Worm (Caenorhabditis elegans) whole organism, L3 larva: ENCODE data around the gene F55C12.19.

Experiments used
- R02D3.7 ChIP-seq: fragments of 150-350 bp; optimal IDR thresholded peaks from 2 replicates; lab custom pipeline; 2014; ENCODE audit warnings: missing biosample characterization, missing genetic modification characterization
- ZK546.5 ChIP-seq: sonication (generic microtip); optimal IDR thresholded peaks from 2 replicates; lab custom pipeline; 2017; ENCODE audit warnings: missing biosample characterization, missing genetic modification characterization
- aly-2 ChIP-seq: fragments of 150-350 bp; optimal IDR thresholded peaks from 2 replicates; lab custom pipeline; 2014; ENCODE audit warnings: missing biosample characterization, missing genetic modification characterization
- ama-1 ChIP-seq: fragments of 150-350 bp; optimal IDR thresholded peaks from 2 replicates; lab custom pipeline; 2018
- ceh-16 ChIP-seq: sonication (generic microtip); optimal IDR thresholded peaks from 2 replicates; lab custom pipeline; 2017; ENCODE audit warnings: missing biosample characterization, missing genetic modification characterization
- ceh-28 ChIP-seq: fragments of 150-350 bp; optimal IDR thresholded peaks from 2 replicates; lab custom pipeline; 2014; ENCODE audit warnings: missing biosample characterization, missing genetic modification reagents, missing genetic modification characterization
- ceh-82 ChIP-seq: fragments of 150-350 bp; optimal IDR thresholded peaks from 2 replicates; lab custom pipeline; 2014; ENCODE audit warnings: missing biosample characterization, missing genetic modification characterization
- ceh-9 ChIP-seq: sonication (generic microtip); optimal IDR thresholded peaks from 2 replicates; lab custom pipeline; 2018; ENCODE audit warnings: missing biosample characterization, missing genetic modification characterization
- daf-12 ChIP-seq: fragments of 150-350 bp; optimal IDR thresholded peaks from 2 replicates; lab custom pipeline; 2014; ENCODE audit warnings: missing biosample characterization, missing genetic modification reagents, missing genetic modification characterization
- egl-27 ChIP-seq: sonication (generic microtip); optimal IDR thresholded peaks from 4 replicates; lab custom pipeline; 2017; ENCODE audit warnings: missing biosample characterization, missing genetic modification reagents, missing genetic modification characterization
- egl-5 ChIP-seq: fragments of 150-350 bp; optimal IDR thresholded peaks from 2 replicates; lab custom pipeline; 2017; ENCODE audit warnings: missing biosample characterization, missing genetic modification reagents, missing genetic modification characterization, inconsistent platforms
- elt-1 ChIP-seq: fragments of 150-350 bp; optimal IDR thresholded peaks from 2 replicates; lab custom pipeline; 2014; ENCODE audit warnings: missing biosample characterization, missing genetic modification characterization
- elt-2 ChIP-seq: sonication (generic microtip); optimal IDR thresholded peaks from 2 replicates; lab custom pipeline; 2016; ENCODE audit warnings: missing genetic modification reagents, mild to moderate bottlenecking, missing genetic modification characterization, missing compliant biosample characterization
- elt-3 ChIP-seq, 3 experiments: fragments of 150-350 bp in 1 of 3; sonication (generic microtip) in 2 of 3; optimal IDR thresholded peaks; 2 replicates in 2 of 3; 4 replicates in 1 of 3; lab custom pipeline; 2014 to 2017; ENCODE audit warnings: missing biosample characterization in 3 of 3, missing genetic modification characterization in 3 of 3
- eor-1 ChIP-seq, 2 experiments: fragments of 150-350 bp; optimal IDR thresholded peaks; 2 replicates each; lab custom pipeline; 2014 to 2018; ENCODE audit warnings: missing biosample characterization in 2 of 2, missing genetic modification characterization in 2 of 2
- fkh-10 ChIP-seq: sonication (generic microtip); optimal IDR thresholded peaks from 2 replicates; lab custom pipeline; 2017; ENCODE audit warnings: missing biosample characterization, missing genetic modification reagents, missing genetic modification characterization
- fkh-2 ChIP-seq: fragments of 150-350 bp; optimal IDR thresholded peaks from 2 replicates; lab custom pipeline; 2014; ENCODE audit warnings: missing biosample characterization, missing genetic modification reagents, missing genetic modification characterization
- fos-1 ChIP-seq: fragments of 150-350 bp; optimal IDR thresholded peaks from 2 replicates; lab custom pipeline; 2014; ENCODE audit warnings: missing biosample characterization, missing genetic modification characterization
- hmg-11 ChIP-seq: sonication (generic microtip); optimal IDR thresholded peaks from 2 replicates; lab custom pipeline; 2016; ENCODE audit warnings: missing genetic modification characterization, missing compliant biosample characterization
- jun-1 ChIP-seq: fragments of 150-350 bp; optimal IDR thresholded peaks from 2 replicates; lab custom pipeline; 2014; ENCODE audit warnings: missing biosample characterization, missing genetic modification reagents, missing genetic modification characterization
- lin-15B ChIP-seq: fragments of 150-350 bp; optimal IDR thresholded peaks from 2 replicates; lab custom pipeline; 2014; ENCODE audit warnings: missing biosample characterization, missing genetic modification characterization
- lin-39 ChIP-seq: fragments of 150-350 bp; optimal IDR thresholded peaks from 2 replicates; lab custom pipeline; 2018; ENCODE audit warnings: missing biosample characterization, missing genetic modification reagents, missing genetic modification characterization
- lsy-12 ChIP-seq: sonication (generic microtip); optimal IDR thresholded peaks from 2 replicates; lab custom pipeline; 2016; ENCODE audit warnings: mild to moderate bottlenecking, missing genetic modification characterization, missing compliant biosample characterization
- mdl-1 ChIP-seq: fragments of 150-350 bp; optimal IDR thresholded peaks from 2 replicates; lab custom pipeline; 2014; ENCODE audit warnings: missing biosample characterization, missing genetic modification characterization
- mml-1 ChIP-seq: fragments of 150-350 bp; sonication (generic microtip); optimal IDR thresholded peaks from 3 replicates; lab custom pipeline; 2014; ENCODE audit warnings: missing biosample characterization, missing genetic modification characterization
- nfya-1 ChIP-seq: sonication (generic microtip); optimal IDR thresholded peaks from 2 replicates; lab custom pipeline; 2017; ENCODE audit warnings: missing genetic modification characterization, mild to moderate bottlenecking, missing compliant biosample characterization, antibody characterized with exemption, moderate library complexity; ENCODE audit not compliant: insufficient read depth
- nhr-11 ChIP-seq: fragments of 150-350 bp; optimal IDR thresholded peaks from 2 replicates; lab custom pipeline; 2014; ENCODE audit warnings: missing biosample characterization, missing genetic modification characterization
- nhr-12 ChIP-seq: fragments of 150-350 bp; optimal IDR thresholded peaks from 2 replicates; lab custom pipeline; 2014; ENCODE audit warnings: missing biosample characterization, missing genetic modification characterization
- nhr-23 ChIP-seq: fragments of 150-350 bp; optimal IDR thresholded peaks from 2 replicates; lab custom pipeline; 2014; ENCODE audit warnings: missing biosample characterization, missing genetic modification reagents, missing genetic modification characterization
- nhr-237 ChIP-seq: fragments of 150-350 bp; optimal IDR thresholded peaks from 2 replicates; lab custom pipeline; 2014; ENCODE audit warnings: missing biosample characterization, missing genetic modification characterization
- nhr-25 ChIP-seq: sonication (generic microtip); optimal IDR thresholded peaks from 2 replicates; lab custom pipeline; 2017; ENCODE audit warnings: missing biosample characterization, missing genetic modification characterization
- nhr-28 ChIP-seq: fragments of 150-350 bp; optimal IDR thresholded peaks from 2 replicates; lab custom pipeline; 2014; ENCODE audit warnings: missing biosample characterization, missing genetic modification characterization
- nhr-43 ChIP-seq: sonication (generic microtip); optimal IDR thresholded peaks from 2 replicates; lab custom pipeline; 2016; ENCODE audit warnings: mild to moderate bottlenecking, missing genetic modification characterization, missing compliant biosample characterization; ENCODE audit not compliant: poor library complexity, severe bottlenecking
- nhr-67 ChIP-seq: fragments of 150-350 bp; optimal IDR thresholded peaks from 2 replicates; lab custom pipeline; 2014; ENCODE audit warnings: missing biosample characterization, missing genetic modification characterization
- nhr-76 ChIP-seq: fragments of 150-350 bp; sonication (generic microtip); optimal IDR thresholded peaks from 5 replicates; lab custom pipeline; 2014; ENCODE audit warnings: missing biosample characterization, missing genetic modification characterization
- nhr-77 ChIP-seq: fragments of 150-350 bp; optimal IDR thresholded peaks from 2 replicates; lab custom pipeline; 2014; ENCODE audit warnings: missing biosample characterization, missing genetic modification characterization
- pha-4 ChIP-seq: fragments of 150-350 bp; optimal IDR thresholded peaks from 2 replicates; lab custom pipeline; 2014; ENCODE audit warnings: missing biosample characterization, missing genetic modification reagents, missing genetic modification characterization
- pqm-1 ChIP-seq: fragments of 150-350 bp; optimal IDR thresholded peaks from 2 replicates; lab custom pipeline; 2017; ENCODE audit warnings: missing biosample characterization, missing genetic modification characterization, inconsistent platforms
- sea-2 ChIP-seq: fragments of 150-350 bp; sonication (generic microtip); optimal IDR thresholded peaks from 4 replicates; lab custom pipeline; 2014; ENCODE audit warnings: missing biosample characterization, missing genetic modification reagents, missing genetic modification characterization
- skn-1 ChIP-seq: fragments of 150-350 bp; optimal IDR thresholded peaks from 2 replicates; lab custom pipeline; 2014; ENCODE audit warnings: missing biosample characterization, missing genetic modification characterization
- snpc-4 ChIP-seq: fragments of 150-350 bp; optimal IDR thresholded peaks from 2 replicates; lab custom pipeline; 2014; ENCODE audit warnings: missing biosample characterization, missing genetic modification characterization
- tbx-2 ChIP-seq: sonication (generic microtip); optimal IDR thresholded peaks from 2 replicates; lab custom pipeline; 2016; ENCODE audit warnings: mild to moderate bottlenecking, missing genetic modification characterization, missing compliant biosample characterization
- unc-39 ChIP-seq: sonication (generic microtip); optimal IDR thresholded peaks from 4 replicates; lab custom pipeline; 2017; ENCODE audit warnings: missing biosample characterization, missing genetic modification characterization
- unc-62 ChIP-seq: fragments of 150-350 bp; sonication (generic microtip); optimal IDR thresholded peaks from 4 replicates; lab custom pipeline; 2014; ENCODE audit warnings: missing biosample characterization, missing genetic modification reagents, missing genetic modification characterization
- zag-1 ChIP-seq: fragments of 150-350 bp; optimal IDR thresholded peaks from 2 replicates; lab custom pipeline; 2014; ENCODE audit warnings: missing biosample characterization, missing genetic modification characterization
- ztf-11 ChIP-seq: fragments of 150-350 bp; optimal IDR thresholded peaks from 2 replicates; lab custom pipeline; 2014; ENCODE audit warnings: missing biosample characterization, missing genetic modification characterization
- ztf-4 ChIP-seq: fragments of 150-350 bp; optimal IDR thresholded peaks from 2 replicates; lab custom pipeline; 2014; ENCODE audit warnings: missing biosample characterization, missing genetic modification characterization

Gene F55C12.19

ce11 chrII:5841053-5841547 lies 24.8 kb upstream of the F55C12.19 start, which contains the start of gene lec-5:
lec-5 (minus strand) TSS chrII:5841103.
- peak; percentile 9 for TF ChIP-seq lin-39
- TF ChIP-seq ZK546.5 (tag; lab: Kevin White, UChicago): no peak

DNA sequence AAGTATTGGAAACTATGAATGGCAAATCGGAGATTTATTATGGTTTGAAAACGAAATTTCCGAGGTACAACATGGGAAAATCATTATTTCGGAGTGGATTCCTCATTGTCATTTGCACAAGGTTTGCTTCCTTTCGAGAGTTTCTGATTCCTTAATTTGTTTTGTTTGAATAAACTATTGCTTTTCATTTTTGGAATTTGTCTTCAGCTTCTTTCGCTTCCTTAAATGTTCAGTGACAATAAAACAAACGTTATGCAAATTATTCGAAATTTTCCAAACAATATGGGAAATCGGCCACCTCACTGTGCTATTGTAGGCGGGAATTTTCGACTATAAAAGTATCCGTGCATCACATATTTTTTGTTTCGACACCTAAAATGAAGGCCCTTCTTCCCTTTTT lies 24.1 kb upstream of the F55C12.19 start, which contains the start of gene nep-25:
nep-25 (plus strand) TSS at position 375 of the 400 bp plus-strand sequence.
- no peak for TF ChIP-seq nhr-25 (tag; lab: Kevin White, UChicago)
- TF ChIP-seq ztf-11 (tag; lab: Kevin White, UChicago): no peak
- TF ChIP-seq snpc-4: no peak
- TF ChIP-seq nhr-77: no peak
- TF ChIP-seq ceh-82 (tag; lab: Kevin White, UChicago): no peak
- no peak for TF ChIP-seq sea-2
- TF ChIP-seq ceh-28 (tag; lab: Kevin White, UChicago): no peak
- TF ChIP-seq eor-1 (tag; optimal IDR thresholded peaks at IDR 0.05; lab: Kevin White, UChicago): no peak
- no peak for TF ChIP-seq hmg-11 (tag; lab: Kevin White, UChicago)
- TF ChIP-seq unc-62 (GFP tag; lab: Kevin White, UChicago): no peak
- TF ChIP-seq ama-1 (lab: Kevin White, UChicago): no peak
- TF ChIP-seq nhr-67: no peak
- TF ChIP-seq pqm-1: no peak
- no peak for TF ChIP-seq tbx-2
- TF ChIP-seq nhr-23: no peak
- no peak for TF ChIP-seq zag-1 (tag; lab: Kevin White, UChicago)
- no peak for TF ChIP-seq R02D3.7 (tag; lab: Kevin White, UChicago)

DNA sequence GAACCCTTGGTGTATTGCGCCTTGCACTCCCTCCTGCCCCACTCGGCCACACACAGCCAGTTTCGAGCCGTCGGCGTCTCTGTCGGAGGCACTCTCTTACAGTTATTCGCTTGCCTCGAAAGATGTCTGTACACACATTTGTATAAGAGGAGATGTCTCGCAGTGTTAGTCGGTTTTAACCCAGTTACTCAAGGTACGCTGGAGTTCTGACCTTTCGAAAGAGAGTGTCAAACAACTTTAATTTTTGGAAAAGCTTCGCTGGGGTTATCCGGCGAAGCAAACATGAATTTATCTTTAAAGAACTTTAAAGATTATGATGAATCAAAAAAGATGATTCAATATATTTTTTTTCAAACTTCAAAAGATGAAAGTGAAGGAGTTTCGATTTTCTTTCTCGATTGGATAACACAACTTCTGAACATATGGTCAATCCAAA lies 21.2 kb upstream of the F55C12.19 start:
- TF ChIP-seq nhr-67: no peak
- peak; percentile 87 for TF ChIP-seq fos-1 (tag; lab: Kevin White, UChicago)
- TF ChIP-seq aly-2 (tag; lab: Kevin White, UChicago): peak; percentile 96
- peak; percentile 85 for TF ChIP-seq elt-1
- peak; percentile 99 for TF ChIP-seq pha-4 (tag; lab: Kevin White, UChicago)
- peak; percentile 100 for TF ChIP-seq fkh-10
- peak; percentile 80 for TF ChIP-seq nhr-76 (tag; lab: Kevin White, UChicago)
- peak; percentile 99 for TF ChIP-seq lsy-12
- peak; percentile 99 for TF ChIP-seq nhr-23
- peak; percentile 79 for TF ChIP-seq ztf-4 (tag; lab: Kevin White, UChicago)
- peak; percentile 100 for TF ChIP-seq snpc-4
- TF ChIP-seq nhr-28 (tag; lab: Kevin White, UChicago): peak; percentile 90
- TF ChIP-seq skn-1 (tag; lab: Kevin White, UChicago): peak; percentile 96
- peak; percentile 95 for TF ChIP-seq nhr-43 (tag; lab: Kevin White, UChicago)
- peak; percentile 100 for TF ChIP-seq ama-1 (lab: Kevin White, UChicago)
- TF ChIP-seq ceh-9 (tag; lab: Kevin White, UChicago): peak; percentile 37
- TF ChIP-seq nhr-12 (tag; lab: Kevin White, UChicago): peak; percentile 45
- peak; percentile 97 for TF ChIP-seq ceh-28 (tag; lab: Kevin White, UChicago)
- TF ChIP-seq unc-62 (GFP tag; lab: Kevin White, UChicago): peak; percentile 74
- peak; percentile 99 for TF ChIP-seq jun-1 (tag; lab: Kevin White, UChicago)
- peak; percentile 95 for TF ChIP-seq zag-1 (tag; lab: Kevin White, UChicago)
- TF ChIP-seq lin-39: peak; percentile 99
- TF ChIP-seq lin-15B (tag; lab: Kevin White, UChicago): peak; percentile 82
- peak; percentile 96 for TF ChIP-seq nhr-77
- TF ChIP-seq tbx-2: peak; percentile 97
- peak; percentile 92 for TF ChIP-seq egl-27 (tag; lab: Kevin White, UChicago)
- peak; percentile 94 for TF ChIP-seq daf-12 (tag; lab: Kevin White, UChicago)
- TF ChIP-seq hmg-11 (tag; lab: Kevin White, UChicago): peak; percentile 99
- peak; percentile 96 for TF ChIP-seq R02D3.7 (tag; lab: Kevin White, UChicago)
- TF ChIP-seq fkh-2 (tag; lab: Kevin White, UChicago): peak; percentile 82
- TF ChIP-seq unc-39 (tag; lab: Kevin White, UChicago): peak; percentile 73
- TF ChIP-seq nhr-25 (tag; lab: Kevin White, UChicago): peak; percentile 99
- peak; percentile 96 for TF ChIP-seq ceh-82 (tag; lab: Kevin White, UChicago)
- peak; percentile 52 for TF ChIP-seq sea-2
- TF ChIP-seq elt-2 (tag; lab: Kevin White, UChicago): peak; percentile 99
- peak; percentile 94 for TF ChIP-seq pqm-1
- peak in 2 of 3 experiments; percentile 91 to 97 for TF ChIP-seq elt-3 (tag; optimal IDR thresholded peaks at IDR 0.05; lab: Kevin White, UChicago)
- TF ChIP-seq ZK546.5 (tag; lab: Kevin White, UChicago): peak; percentile 73
- TF ChIP-seq nhr-237 (tag; lab: Kevin White, UChicago): no peak
- no peak for TF ChIP-seq mml-1 (tag; lab: Kevin White, UChicago)
- TF ChIP-seq mdl-1: peak; percentile 75
- peak; percentile 99 for TF ChIP-seq nfya-1 (tag; lab: Kevin White, UChicago)
- no peak for TF ChIP-seq ztf-11 (tag; lab: Kevin White, UChicago)
- peak; percentile 94 for TF ChIP-seq nhr-11 (tag; lab: Kevin White, UChicago)
- TF ChIP-seq eor-1 (tag; optimal IDR thresholded peaks at IDR 0.05; lab: Kevin White, UChicago): peak in 1 of 2 experiments; percentile 84
- peak; percentile 62 for TF ChIP-seq ceh-16 (tag; lab: Kevin White, UChicago)
- peak; percentile 92 for TF ChIP-seq egl-5
